Worm (Caenorhabditis elegans) whole organism, L4 larva: ENCODE data around the gene F20G2.3.

ENCODE experiments used
- F26F4.8 ChIP-seq: fragments of 200-800 bp; sonication (Bioruptor generic); conservative IDR thresholded peaks from 2 replicates; pipeline ENCODE4 v1.3.6; 2022; ENCODE audit warnings: missing genetic modification characterization, missing compliant biosample characterization
- F49E8.2 ChIP-seq: sonication (generic microtip); optimal IDR thresholded peaks from 2 replicates; lab custom pipeline; 2016; ENCODE audit warnings: missing compliant biosample characterization, mild to moderate bottlenecking, missing genetic modification characterization, borderline replicate concordance
- T20F7.1 ChIP-seq: fragments of 200-800 bp; sonication (Bioruptor generic); optimal IDR thresholded peaks from 2 replicates; lab custom pipeline; 2018; ENCODE audit warnings: mild to moderate bottlenecking, missing genetic modification characterization, missing compliant biosample characterization
- T26A8.4 ChIP-seq: fragments of 200-800 bp; sonication (Bioruptor generic); IDR thresholded peaks from 2 replicates; pipeline ENCODE4 v1.3.6; 2022; ENCODE audit warnings: missing genetic modification characterization, missing compliant biosample characterization
- Y105C5A.15 ChIP-seq: fragments of 200-800 bp; sonication (Bioruptor generic); IDR thresholded peaks from 2 replicates; pipeline ENCODE4 v1.3.6; 2022; ENCODE audit warnings: missing genetic modification characterization, missing compliant biosample characterization
- ZK546.5 ChIP-seq, 2 experiments: sonication (generic microtip); optimal IDR thresholded peaks; 2 replicates each; lab custom pipeline; 2017; ENCODE audit warnings: missing biosample characterization in 2 of 2, missing genetic modification characterization in 2 of 2
- aha-1 ChIP-seq: fragments of 150-350 bp; peaks from one replicate; lab custom pipeline; 2014; ENCODE audit warnings: missing biosample characterization, missing genetic modification characterization
- aly-2 ChIP-seq: sonication (generic microtip); optimal IDR thresholded peaks from 2 replicates; lab custom pipeline; 2018; ENCODE audit warnings: missing biosample characterization, missing genetic modification characterization
- ama-1 ChIP-seq: fragments of 150-350 bp; optimal IDR thresholded peaks from 2 replicates; lab custom pipeline; 2014; ENCODE audit warnings: inconsistent platforms, mixed read lengths
- ceh-28 ChIP-seq: fragments of 150-350 bp; optimal IDR thresholded peaks from 2 replicates; lab custom pipeline; 2014; ENCODE audit warnings: missing biosample characterization, missing genetic modification reagents, missing genetic modification characterization
- ceh-32 ChIP-seq: sonication (generic microtip); optimal IDR thresholded peaks from 2 replicates; lab custom pipeline; 2016; ENCODE audit warnings: mild to moderate bottlenecking, missing genetic modification characterization, missing compliant biosample characterization; ENCODE audit not compliant: poor library complexity
- ceh-82 ChIP-seq: sonication (generic microtip); optimal IDR thresholded peaks from 2 replicates; lab custom pipeline; 2017; ENCODE audit warnings: missing biosample characterization, missing genetic modification characterization
- daf-16 ChIP-seq, 3 experiments: sonication (generic microtip); optimal IDR thresholded peaks; 2 replicates each; lab custom pipeline; 2016 to 2017; ENCODE audit warnings: missing genetic modification characterization in 3 of 3, missing genetic modification reagents in 3 of 3, mild to moderate bottlenecking in 2 of 3, missing compliant biosample characterization in 2 of 3, missing biosample characterization in 1 of 3, moderate library complexity in 1 of 3
- dmd-8 ChIP-seq: fragments of 200-800 bp; sonication (Bioruptor generic); IDR thresholded peaks from 2 replicates; pipeline ENCODE4 v1.3.6; 2022; ENCODE audit warnings: missing genetic modification characterization, missing compliant biosample characterization
- dmd-9 ChIP-seq: fragments of 200-800 bp; sonication (Bioruptor generic); IDR thresholded peaks from 2 replicates; pipeline ENCODE4 v1.3.6; 2022; ENCODE audit warnings: missing genetic modification reagents, missing genetic modification characterization, missing compliant biosample characterization
- dpl-1 ChIP-seq: fragments of 150-350 bp; optimal IDR thresholded peaks from 2 replicates; lab custom pipeline; 2014; ENCODE audit warnings: missing biosample characterization, missing genetic modification reagents, missing genetic modification characterization
- duxl-1 ChIP-seq: sonication (generic microtip); optimal IDR thresholded peaks from 2 replicates; lab custom pipeline; 2016; ENCODE audit warnings: mild to moderate bottlenecking, missing genetic modification characterization, moderate library complexity, missing compliant biosample characterization; ENCODE audit not compliant: poor library complexity
- hlh-11 ChIP-seq: fragments of 200-800 bp; sonication (Bioruptor generic); optimal IDR thresholded peaks from 2 replicates; lab custom pipeline; 2018; ENCODE audit warnings: mild to moderate bottlenecking, missing genetic modification characterization, missing compliant biosample characterization
- hlh-30 ChIP-seq: sonication (generic microtip); optimal IDR thresholded peaks from 2 replicates; lab custom pipeline; 2017; ENCODE audit warnings: antibody characterized with exemption, mild to moderate bottlenecking, missing genetic modification characterization, missing compliant biosample characterization; ENCODE audit not compliant: insufficient read depth
- hmg-1.1 ChIP-seq: fragments of 200-800 bp; sonication (Bioruptor generic); IDR thresholded peaks from 2 replicates; pipeline ENCODE4 v1.3.6; 2022; ENCODE audit warnings: missing genetic modification reagents, missing genetic modification characterization, missing compliant biosample characterization
- lin-38 ChIP-seq: fragments of 200-800 bp; sonication (Bioruptor generic); IDR thresholded peaks from 2 replicates; pipeline ENCODE4 v1.3.6; 2022; ENCODE audit warnings: missing genetic modification reagents, missing genetic modification characterization, missing compliant biosample characterization
- lin-39 ChIP-seq: fragments of 150-350 bp; optimal IDR thresholded peaks from 2 replicates; lab custom pipeline; 2014; ENCODE audit warnings: missing biosample characterization, missing genetic modification reagents, missing genetic modification characterization
- lsy-2 ChIP-seq, 2 experiments: fragments of 150-350 bp in 1 of 2; sonication (generic microtip) in 1 of 2; optimal IDR thresholded peaks; 2 replicates each; lab custom pipeline; 2014 to 2017; ENCODE audit warnings: missing biosample characterization in 2 of 2, missing genetic modification characterization in 2 of 2
- madf-9 ChIP-seq: fragments of 200-800 bp; sonication (Bioruptor generic); conservative IDR thresholded peaks from 2 replicates; pipeline ENCODE4 v1.3.6; 2022; ENCODE audit warnings: missing genetic modification reagents, missing genetic modification characterization, missing compliant biosample characterization
- mdt-29 ChIP-seq: fragments of 200-800 bp; sonication (Bioruptor generic); IDR thresholded peaks from 2 replicates; pipeline ENCODE4 v1.3.6; 2022; ENCODE audit warnings: missing genetic modification reagents, missing genetic modification characterization, missing compliant biosample characterization
- mep-1 ChIP-seq: fragments of 150-350 bp; sonication (generic microtip); optimal IDR thresholded peaks from 3 replicates; lab custom pipeline; 2014; ENCODE audit warnings: missing biosample characterization, missing genetic modification characterization
- nhr-10 ChIP-seq: fragments of 150-350 bp; optimal IDR thresholded peaks from 2 replicates; lab custom pipeline; 2014; ENCODE audit warnings: missing biosample characterization, missing genetic modification characterization
- nhr-28 ChIP-seq: fragments of 150-350 bp; optimal IDR thresholded peaks from 2 replicates; lab custom pipeline; 2014; ENCODE audit warnings: missing biosample characterization, missing genetic modification characterization
- php-3 ChIP-seq: fragments of 200-800 bp; sonication (Bioruptor generic); IDR thresholded peaks from 2 replicates; pipeline ENCODE4 v1.3.6; 2022; ENCODE audit warnings: missing genetic modification reagents, missing genetic modification characterization, missing compliant biosample characterization
- set-16 ChIP-seq: fragments of 200-800 bp; sonication (Bioruptor generic); IDR thresholded peaks from 2 replicates; pipeline ENCODE4 v1.3.6; 2022; ENCODE audit warnings: missing genetic modification reagents, missing genetic modification characterization, missing compliant biosample characterization
- spr-3 ChIP-seq: fragments of 200-800 bp; sonication (Bioruptor generic); optimal IDR thresholded peaks from 2 replicates; lab custom pipeline; 2018; ENCODE audit warnings: mild to moderate bottlenecking, missing genetic modification characterization, missing compliant biosample characterization
- tra-1 ChIP-seq: fragments of 200-800 bp; sonication (Bioruptor generic); IDR thresholded peaks from 2 replicates; pipeline ENCODE4 v1.3.6; 2022; ENCODE audit warnings: missing genetic modification reagents, missing genetic modification characterization, missing compliant biosample characterization
- unc-130 ChIP-seq: sonication (generic microtip); optimal IDR thresholded peaks from 2 replicates; lab custom pipeline; 2016; ENCODE audit warnings: missing genetic modification reagents, missing genetic modification characterization, missing compliant biosample characterization
- unc-39 ChIP-seq: sonication (generic microtip); optimal IDR thresholded peaks from 2 replicates; lab custom pipeline; 2017; ENCODE audit warnings: missing biosample characterization, missing genetic modification characterization
- unc-62 ChIP-seq, 3 experiments: fragments of 150-350 bp in 1 of 3; sonication (generic microtip); optimal IDR thresholded peaks in 2 of 3; peaks in 1 of 3; 1 replicate in 1 of 3; 2 replicates in 2 of 3; lab custom pipeline; 2014 to 2017; ENCODE audit warnings: missing biosample characterization in 3 of 3, missing genetic modification characterization in 3 of 3, missing genetic modification reagents in 3 of 3, missing genotype in 1 of 3
- vab-7 ChIP-seq: fragments of 200-800 bp; sonication (Bioruptor generic); IDR thresholded peaks from 2 replicates; pipeline ENCODE4 v1.3.6; 2022; ENCODE audit warnings: missing genetic modification reagents, missing genetic modification characterization, missing compliant biosample characterization
- zip-11 ChIP-seq: fragments of 200-800 bp; sonication (Bioruptor generic); IDR thresholded peaks from 2 replicates; pipeline ENCODE4 v1.3.6; 2022; ENCODE audit warnings: missing genetic modification characterization, missing compliant biosample characterization

F20G2.3 gene

ce11 chrV:13807232-13807631 lies 38.9 kb upstream of the F20G2.3 start, which contains the start of gene swan-1:
Gene swan-1 (minus strand): TSS chrV:13807237.
- peak in 1 of 2 experiments; percentile 9 for TF ChIP-seq lsy-2 (tag; optimal IDR thresholded peaks at IDR 0.05; lab: Kevin White, UChicago)
- peak in 1 of 2 experiments; percentile 3 for TF ChIP-seq daf-16 (GFP tag; optimal IDR thresholded peaks at IDR 0.05; lab: Kevin White, UChicago)
- no peak for TF ChIP-seq daf-16 (tag; optimal IDR thresholded peaks at IDR 0.05; lab: Kevin White, UChicago)
- TF ChIP-seq aly-2 = no peak
- TF ChIP-seq hlh-11 = peak; percentile 1

ce11 chrV:13803902-13804301 lies 35.6 kb upstream of the F20G2.3 start, which contains the start of gene swan-2:
Gene swan-2 (minus strand): TSS chrV:13804281.
- TF ChIP-seq lin-38 (GFP tag; lab: Robert Waterston, UW) (no peak), unc-130 (GFP tag; lab: Kevin White, UChicago) (no peak), hlh-30 (peak; percentile 36), set-16 (peak; percentile 77), unc-62 (GFP tag; optimal IDR thresholded peaks at IDR 0.05 in 1 of 2; lab: Kevin White, UChicago) (peak in 1 of 2 experiments; percentile 82), unc-62 (tag; optimal IDR thresholded peaks at IDR 0.05; lab: Kevin White, UChicago) (no peak), unc-39 (tag; lab: Kevin White, UChicago) (no peak), mdt-29 (GFP tag; lab: Robert Waterston, UW) (no peak)
- TF ChIP-seq, all 104 proteins: peak for 3

- TF ChIP-seq T20F7.1 = no peak
- TF ChIP-seq unc-130 (GFP tag; lab: Kevin White, UChicago) = no peak
- no peak for TF ChIP-seq zip-11 (GFP tag; lab: Robert Waterston, UW)
- TF ChIP-seq unc-62 (GFP tag; optimal IDR thresholded peaks at IDR 0.05 in 1 of 2; lab: Kevin White, UChicago) = peak in 1 of 2 experiments; percentile 92
- no peak for TF ChIP-seq unc-62 (tag; optimal IDR thresholded peaks at IDR 0.05; lab: Kevin White, UChicago)
- no peak for TF ChIP-seq php-3 (GFP tag; lab: Robert Waterston, UW)
- no peak for TF ChIP-seq madf-9
- TF ChIP-seq lin-38 (GFP tag; lab: Robert Waterston, UW) = no peak
- TF ChIP-seq, all 104 proteins: peak for 1
Measured at ce11 chrV:13799190-13799589, 30.9 kb upstream of the F20G2.3 start.

ce11 chrV:13796246-13796776 lies 28.0 kb upstream of the F20G2.3 start, which contains the start of gene twk-32:
Gene twk-32 (plus strand): TSS chrV:13796641.
- TF ChIP-seq ceh-82 (tag; lab: Kevin White, UChicago) = no peak
- TF ChIP-seq Y105C5A.15 (GFP tag; lab: Robert Waterston, UW) = 0 out of 2 replicates have a peak, but pooled peaks have one; percentile 40
- TF ChIP-seq nhr-28 (tag; lab: Kevin White, UChicago) = no peak
- TF ChIP-seq mep-1 = peak; percentile 19
- TF ChIP-seq duxl-1 (tag; lab: Kevin White, UChicago) = no peak
- TF ChIP-seq F49E8.2 (tag; lab: Kevin White, UChicago) = no peak
- no peak for TF ChIP-seq ceh-28
- no peak for TF ChIP-seq spr-3
- TF ChIP-seq dmd-9 = 0 out of 2 replicates have a peak, but pooled peaks have one; percentile 18
- TF ChIP-seq hmg-1.1 (GFP tag; lab: Robert Waterston, UW) = 0 out of 2 replicates have a peak, but pooled peaks have one; percentile 23
- TF ChIP-seq unc-62 (GFP tag; optimal IDR thresholded peaks at IDR 0.05 in 1 of 2; lab: Kevin White, UChicago) = peak in 1 of 2 experiments; percentile 83
- TF ChIP-seq unc-62 (tag; optimal IDR thresholded peaks at IDR 0.05; lab: Kevin White, UChicago) = no peak
- no peak for TF ChIP-seq dpl-1
- peak; percentile 70 for TF ChIP-seq hlh-30
- TF ChIP-seq ceh-32 (tag; lab: Kevin White, UChicago) = no peak
- 0 out of 2 replicates have a peak, but pooled peaks have one; percentile 5 for TF ChIP-seq set-16
- no peak for TF ChIP-seq F26F4.8
- peak; percentile 68 for TF ChIP-seq ama-1
- TF ChIP-seq hlh-11 = peak; percentile 35
- no peak for TF ChIP-seq lin-39 (tag; lab: Kevin White, UChicago)
- no peak for TF ChIP-seq vab-7 (GFP tag; lab: Robert Waterston, UW)
- no peak for TF ChIP-seq ZK546.5 (tag; optimal IDR thresholded peaks at IDR 0.05; lab: Kevin White, UChicago)
- no peak for TF ChIP-seq tra-1 (GFP tag; lab: Robert Waterston, UW)
- no peak for TF ChIP-seq T26A8.4 (GFP tag; lab: Robert Waterston, UW)
- no peak for TF ChIP-seq dmd-8 (GFP tag; lab: Robert Waterston, UW)
- peak; percentile 73 for TF ChIP-seq aha-1
- no peak for TF ChIP-seq nhr-10 (tag; lab: Kevin White, UChicago)
